Worm (Caenorhabditis elegans): ENCODE results near the gene atgl-1.

- TF ChIP-seq dox-1 (GFP tag; IDR thresholded peaks at IDR 0.05), result no peak
- no peak for TF ChIP-seq ceh-100 (GFP tag; IDR thresholded peaks at IDR 0.05)
- no peak for TF ChIP-seq madf-6 (GFP tag; IDR thresholded peaks at IDR 0.05)
Measured at ce11 chrIII:6422721-6423120, 3.5 kb upstream of the atgl-1 start.
